Fruit fly (Drosophila melanogaster) whole organism, embryonic: ENCODE results near the gene CG32625.
A peak's percentile ranks its signal among the peaks of the same experiment; 100 is the strongest.

Source experiments
- Atf-2 ChIP-seq: fragments of 200-800 bp; sonication (Bioruptor generic); optimal IDR thresholded peaks from 2 replicates; lab custom pipeline; 2016; ENCODE audit warnings: missing biosample characterization, missing genetic modification characterization
- Bdp1 ChIP-seq: fragments of 200-800 bp; sonication (Bioruptor generic); optimal IDR thresholded peaks from 3 replicates; lab custom pipeline; 2016; ENCODE audit warnings: missing biosample characterization, missing genetic modification characterization
- CG10267 ChIP-seq: fragments of 200-800 bp; sonication (Bioruptor generic); optimal IDR thresholded peaks from 2 replicates; lab custom pipeline; 2018; ENCODE audit warnings: missing biosample characterization, mild to moderate bottlenecking, missing genetic modification characterization, moderate library complexity
- CG10366 ChIP-seq: fragments of 200-800 bp; sonication (Bioruptor generic); IDR thresholded peaks from 2 replicates; pipeline ENCODE4 v1.3.6; 2022; ENCODE audit warnings: missing biosample characterization, missing genetic modification characterization
- CG11723 ChIP-seq: fragments of 200-800 bp; sonication (Bioruptor generic); optimal IDR thresholded peaks from 2 replicates; lab custom pipeline; 2017; ENCODE audit warnings: missing biosample characterization, mild to moderate bottlenecking, missing genetic modification characterization
- CG12391 ChIP-seq: fragments of 200-800 bp; sonication (Bioruptor generic); optimal IDR thresholded peaks from 3 replicates; lab custom pipeline; 2018; ENCODE audit warnings: missing biosample characterization, mild to moderate bottlenecking, missing genetic modification characterization, moderate library complexity
- CG14860 ChIP-seq: fragments of 200-800 bp; sonication (Bioruptor generic); IDR thresholded peaks from 3 replicates; pipeline ENCODE4 v1.3.6; 2022; ENCODE audit warnings: missing biosample characterization, missing genetic modification characterization; ENCODE audit not compliant: partially characterized antibody
- CG15011 ChIP-seq: fragments of 200-800 bp; sonication (Bioruptor generic); optimal IDR thresholded peaks from 3 replicates; lab custom pipeline; 2018; ENCODE audit warnings: missing biosample characterization, mild to moderate bottlenecking, missing genetic modification characterization
- CG15601 ChIP-seq: fragments of 200-800 bp; sonication (Bioruptor generic); optimal IDR thresholded peaks from 3 replicates; lab custom pipeline; 2019; ENCODE audit warnings: missing biosample characterization, mild to moderate bottlenecking, missing genetic modification characterization, moderate library complexity
- CG30431 ChIP-seq: fragments of 200-800 bp; sonication (Bioruptor generic); optimal IDR thresholded peaks from 2 replicates; lab custom pipeline; 2017; ENCODE audit warnings: missing biosample characterization, missing genetic modification characterization
- CG7372 ChIP-seq: fragments of 200-800 bp; sonication (Bioruptor generic); IDR thresholded peaks from 2 replicates; pipeline ENCODE4 v1.3.6; 2022; ENCODE audit warnings: missing biosample characterization, missing genetic modification characterization
- Dll ChIP-seq: fragments of 200-800 bp; sonication (Bioruptor generic); IDR thresholded peaks from 4 replicates; pipeline ENCODE4 v1.3.6; 2022; ENCODE audit warnings: missing biosample characterization, missing genetic modification characterization; ENCODE audit not compliant: partially characterized antibody
- Dp ChIP-seq: fragments of 200-800 bp; sonication (Bioruptor generic); optimal IDR thresholded peaks from 2 replicates; lab custom pipeline; 2018; ENCODE audit warnings: missing biosample characterization, mild to moderate bottlenecking, missing genetic modification characterization, moderate library complexity
- HLH4C ChIP-seq: fragments of 200-800 bp; sonication (Bioruptor generic); IDR thresholded peaks from 3 replicates; pipeline ENCODE4 v1.3.6; 2022; ENCODE audit warnings: missing biosample characterization, missing genetic modification characterization; ENCODE audit not compliant: partially characterized antibody
- Hmr ChIP-seq: fragments of 200-800 bp; sonication (Bioruptor generic); optimal IDR thresholded peaks from 3 replicates; lab custom pipeline; 2017; ENCODE audit warnings: mild to moderate bottlenecking, missing biosample characterization, missing genetic modification reagents, missing genetic modification characterization
- Hr51 ChIP-seq, 2 experiments: fragments of 200-800 bp; sonication (Bioruptor generic); optimal IDR thresholded peaks; 2 replicates in 1 of 2; 3 replicates in 1 of 2; lab custom pipeline; 2016 to 2018; ENCODE audit warnings: missing biosample characterization in 2 of 2, missing genetic modification characterization in 2 of 2, mild to moderate bottlenecking in 1 of 2, moderate library complexity in 1 of 2
- Kr ChIP-seq: fragments of 200-800 bp; sonication (Bioruptor generic); optimal IDR thresholded peaks from 2 replicates; lab custom pipeline; 2017; ENCODE audit warnings: missing biosample characterization, mild to moderate bottlenecking, missing genetic modification characterization
- NK7.1 ChIP-seq: fragments of 200-800 bp; sonication (Bioruptor generic); optimal IDR thresholded peaks from 3 replicates; lab custom pipeline; 2016; ENCODE audit warnings: missing biosample characterization, missing genetic modification characterization
- Nf-YB ChIP-seq: fragments of 200-800 bp; sonication (Bioruptor generic); optimal IDR thresholded peaks from 3 replicates; lab custom pipeline; 2019; ENCODE audit warnings: missing biosample characterization, mild to moderate bottlenecking, missing genetic modification characterization, moderate library complexity
- Nf-YC ChIP-seq: fragments of 200-800 bp; optimal IDR thresholded peaks from 3 replicates; lab custom pipeline; 2019; ENCODE audit warnings: missing biosample characterization, mild to moderate bottlenecking, missing genetic modification characterization, moderate library complexity
- Opbp ChIP-seq: fragments of 200-800 bp; sonication (Bioruptor generic); IDR thresholded peaks from 3 replicates; pipeline ENCODE4 v1.3.6; 2022; ENCODE audit warnings: missing biosample characterization, missing genetic modification characterization; ENCODE audit not compliant: partially characterized antibody
- Sin3A ChIP-seq: fragments of >200 bp; optimal IDR thresholded peaks from 2 replicates; lab custom pipeline; 2018
- Six4 ChIP-seq: fragments of 200-800 bp; sonication (Bioruptor generic); optimal IDR thresholded peaks from 2 replicates; lab custom pipeline; 2016; ENCODE audit warnings: missing biosample characterization, missing genetic modification characterization
- TFAM ChIP-seq: fragments of 200-800 bp; sonication (Bioruptor generic); optimal IDR thresholded peaks from 2 replicates; lab custom pipeline; 2017; ENCODE audit warnings: missing biosample characterization, missing genetic modification characterization, inconsistent platforms
- ash1 ChIP-seq: fragments of 200-800 bp; sonication (Bioruptor generic); optimal IDR thresholded peaks from 2 replicates; lab custom pipeline; 2018; ENCODE audit warnings: missing biosample characterization, mild to moderate bottlenecking, missing genetic modification characterization
- az2 ChIP-seq: fragments of 200-800 bp; sonication (Bioruptor generic); optimal IDR thresholded peaks from 3 replicates; lab custom pipeline; 2016; ENCODE audit warnings: missing biosample characterization, missing genetic modification characterization
- br ChIP-seq: fragments of >200 bp; optimal IDR thresholded peaks from 2 replicates; lab custom pipeline; 2017
- dmrt99B ChIP-seq: fragments of 200-800 bp; sonication (Bioruptor generic); optimal IDR thresholded peaks from 2 replicates; lab custom pipeline; 2018; ENCODE audit warnings: missing biosample characterization, mild to moderate bottlenecking, missing genetic modification characterization, moderate library complexity
- fd64A ChIP-seq: fragments of 200-800 bp; sonication (Bioruptor generic); optimal IDR thresholded peaks from 3 replicates; lab custom pipeline; 2018; ENCODE audit warnings: missing biosample characterization, mild to moderate bottlenecking, missing genetic modification characterization
- ftz-f1 ChIP-seq: fragments of 200-800 bp; sonication (Bioruptor generic); optimal IDR thresholded peaks from 2 replicates; lab custom pipeline; 2016; ENCODE audit warnings: missing biosample characterization, missing genetic modification characterization
- gsb ChIP-seq: fragments of 200-800 bp; sonication (Bioruptor generic); IDR thresholded peaks from 2 replicates; pipeline ENCODE4 v1.3.6; 2022; ENCODE audit warnings: missing biosample characterization, missing genetic modification characterization
- hbn ChIP-seq: fragments of 200-800 bp; sonication (Bioruptor generic); IDR thresholded peaks from 2 replicates; pipeline ENCODE4 v1.3.6; 2022; ENCODE audit warnings: missing biosample characterization, missing genetic modification characterization; ENCODE audit not compliant: partially characterized antibody
- knrl ChIP-seq: fragments of 200-800 bp; sonication (Bioruptor generic); IDR thresholded peaks from 3 replicates; pipeline ENCODE4 v1.3.6; 2022; ENCODE audit warnings: missing biosample characterization, missing genetic modification characterization; ENCODE audit not compliant: partially characterized antibody
- lmd ChIP-seq: fragments of 200-800 bp; sonication (Bioruptor generic); IDR thresholded peaks from 2 replicates; pipeline ENCODE4 v1.3.6; 2022; ENCODE audit warnings: missing biosample characterization, missing genetic modification characterization
- lola ChIP-seq, 3 experiments: fragments of >200 bp in 2 of 3; fragments of 200-800 bp in 1 of 3; sonication (Bioruptor generic) in 1 of 3; optimal IDR thresholded peaks; 2 replicates each; lab custom pipeline; 2017 to 2019; ENCODE audit warnings: missing biosample characterization in 3 of 3, missing genetic modification characterization in 3 of 3, mild to moderate bottlenecking in 1 of 3, moderate library complexity in 1 of 3
- nau ChIP-seq: fragments of 200-800 bp; sonication (Bioruptor generic); optimal IDR thresholded peaks from 3 replicates; lab custom pipeline; 2017; ENCODE audit warnings: missing biosample characterization, mild to moderate bottlenecking, missing genetic modification characterization, missing genetic modification reagents
- nerfin-2 ChIP-seq: fragments of 200-800 bp; sonication (Bioruptor generic); IDR thresholded peaks from 2 replicates; pipeline ENCODE4 v1.3.6; 2022; ENCODE audit warnings: missing biosample characterization, missing genetic modification characterization; ENCODE audit not compliant: partially characterized antibody
- nmo ChIP-seq: fragments of 200-800 bp; sonication (Bioruptor generic); optimal IDR thresholded peaks from 2 replicates; lab custom pipeline; 2018; ENCODE audit warnings: missing biosample characterization, mild to moderate bottlenecking, missing genetic modification characterization, moderate library complexity
- nom ChIP-seq: fragments of 200-800 bp; sonication (Bioruptor generic); optimal IDR thresholded peaks from 2 replicates; lab custom pipeline; 2017; ENCODE audit warnings: missing biosample characterization, missing genetic modification characterization, mild to moderate bottlenecking, moderate library complexity, missing genetic modification reagents
- pum ChIP-seq: fragments of 200-800 bp; sonication (Bioruptor generic); optimal IDR thresholded peaks from 2 replicates; lab custom pipeline; 2016; ENCODE audit warnings: missing biosample characterization, missing genetic modification characterization
- pzg ChIP-seq: fragments of 200-800 bp; sonication (Bioruptor generic); optimal IDR thresholded peaks from 3 replicates; lab custom pipeline; 2018; ENCODE audit warnings: missing biosample characterization, mild to moderate bottlenecking, missing genetic modification characterization, moderate library complexity
- rib ChIP-seq: fragments of 200-800 bp; sonication (Bioruptor generic); IDR thresholded peaks from 2 replicates; pipeline ENCODE4 v1.3.6; 2022; ENCODE audit warnings: missing biosample characterization, missing genetic modification characterization
- row ChIP-seq: fragments of 200-800 bp; sonication (Bioruptor generic); IDR thresholded peaks from 3 replicates; pipeline ENCODE4 v1.3.6; 2022; ENCODE audit warnings: missing biosample characterization, missing genetic modification characterization
- sim ChIP-seq: fragments of 200-800 bp; sonication (Bioruptor generic); IDR thresholded peaks from 2 replicates; pipeline ENCODE4 v1.3.6; 2022; ENCODE audit warnings: missing biosample characterization, missing genetic modification characterization
- sna ChIP-seq: fragments of 200-800 bp; sonication (Bioruptor generic); IDR thresholded peaks from 2 replicates; pipeline ENCODE4 v1.3.6; 2022; ENCODE audit warnings: missing biosample characterization, missing genetic modification characterization; ENCODE audit not compliant: partially characterized antibody
- tap ChIP-seq: fragments of 200-800 bp; optimal IDR thresholded peaks from 3 replicates; lab custom pipeline; 2019; ENCODE audit warnings: missing biosample characterization, mild to moderate bottlenecking, missing genetic modification characterization, moderate library complexity
- tin ChIP-seq: fragments of 200-800 bp; sonication (Bioruptor generic); optimal IDR thresholded peaks from 3 replicates; lab custom pipeline; 2016; ENCODE audit warnings: missing biosample characterization, missing genetic modification characterization
- unpg ChIP-seq: fragments of 200-800 bp; sonication (Bioruptor generic); optimal IDR thresholded peaks from 3 replicates; lab custom pipeline; 2018; ENCODE audit warnings: missing biosample characterization, mild to moderate bottlenecking, missing genetic modification characterization, moderate library complexity
- zen ChIP-seq: fragments of 200-800 bp; sonication (Bioruptor generic); optimal IDR thresholded peaks from 3 replicates; lab custom pipeline; 2018; ENCODE audit warnings: missing biosample characterization, mild to moderate bottlenecking, missing genetic modification characterization, moderate library complexity
- zf30C ChIP-seq: fragments of 200-800 bp; sonication (Bioruptor generic); optimal IDR thresholded peaks from 3 replicates; lab custom pipeline; 2018; ENCODE audit warnings: missing biosample characterization, mild to moderate bottlenecking, missing genetic modification characterization

CG32625 gene

DNA sequence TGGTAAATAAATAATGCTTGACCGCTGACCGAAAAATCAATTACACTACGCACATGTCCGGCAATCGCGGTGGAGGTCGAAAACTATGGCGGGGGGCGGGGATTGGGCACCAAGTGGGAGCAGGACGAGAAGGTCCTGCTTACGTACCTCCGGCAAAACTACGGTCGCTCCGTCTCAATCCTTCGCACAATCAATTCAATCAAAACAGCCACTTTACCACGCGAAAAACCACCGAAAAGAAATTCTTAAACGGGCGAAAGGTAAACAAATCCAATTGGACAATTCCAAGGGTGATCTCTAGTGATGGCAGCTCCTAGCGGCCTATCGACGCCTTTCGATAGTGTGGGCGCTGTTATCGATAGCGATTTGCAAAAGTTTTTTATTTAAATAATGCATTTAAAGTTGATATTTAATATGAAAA, 38.6 kb downstream of the CG32625 start, which contains the start of gene Nadsyn (continued):
- peak; percentile 84 for TF ChIP-seq knrl
- TF ChIP-seq gsb (GFP tag; lab: Robert Waterston, UW), result no peak
- peak; percentile 7 for TF ChIP-seq Sin3A (lab: Kevin White, UChicago)
- TF ChIP-seq nerfin-2 (GFP tag; lab: Robert Waterston, UW), result peak; percentile 50; the same call in 1 of the 2 replicates
- peak; percentile 44 for TF ChIP-seq Nf-YB (GFP tag; lab: Kevin White, UChicago)
- TF ChIP-seq ash1, result no peak
- TF ChIP-seq NK7.1 (GFP tag; lab: Kevin White, UChicago), result no peak
- no peak for TF ChIP-seq tin (GFP tag; lab: Kevin White, UChicago)
- peak; percentile 13 for TF ChIP-seq CG10267
- no peak for TF ChIP-seq Hmr (GFP tag; lab: Kevin White, UChicago)
- TF ChIP-seq nom (GFP tag; lab: Kevin White, UChicago), result no peak
- TF ChIP-seq Six4, result no peak
- no peak for TF ChIP-seq CG15011 (GFP tag; lab: Kevin White, UChicago)
- TF ChIP-seq sna (GFP tag; lab: Robert Waterston, UW), result peak; percentile 68; the same call in 1 of the 2 replicates
- TF ChIP-seq lmd (GFP tag; lab: Robert Waterston, UW), result no peak
- no peak for TF ChIP-seq fd64A (GFP tag; lab: Kevin White, UChicago)
- peak; percentile 84 for TF ChIP-seq Opbp (GFP tag; lab: Robert Waterston, UW)
- peak; percentile 23 for TF ChIP-seq CG12391 (tag; lab: Kevin White, UChicago)
- no peak for TF ChIP-seq pum (GFP tag; lab: Kevin White, UChicago)
- TF ChIP-seq lola (GFP tag; optimal IDR thresholded peaks at IDR 0.05; lab: Kevin White, UChicago), result no peak
- peak; percentile 78 for TF ChIP-seq hbn (GFP tag; lab: Robert Waterston, UW)
- no peak for TF ChIP-seq CG30431 (GFP tag; lab: Kevin White, UChicago)
- peak; percentile 65 for TF ChIP-seq row (GFP tag; lab: Robert Waterston, UW)
- no peak for TF ChIP-seq CG11723 (GFP tag; lab: Kevin White, UChicago)
- TF ChIP-seq CG7372 (GFP tag; lab: Robert Waterston, UW), result no peak
- TF ChIP-seq Hr51 (GFP tag; optimal IDR thresholded peaks at IDR 0.05; lab: Kevin White, UChicago), result no peak
- TF ChIP-seq az2 (GFP tag; lab: Kevin White, UChicago), result no peak
- peak; percentile 69 for TF ChIP-seq CG14860 (GFP tag; lab: Robert Waterston, UW)
- peak; percentile 82 for TF ChIP-seq Dll (GFP tag; lab: Robert Waterston, UW)
- TF ChIP-seq sim (GFP tag; lab: Robert Waterston, UW), result no peak
- no peak for TF ChIP-seq TFAM (GFP tag; lab: Kevin White, UChicago)
- TF ChIP-seq CG15601 (tag; lab: Kevin White, UChicago), result no peak
- no peak for TF ChIP-seq zen (tag; lab: Kevin White, UChicago)
- no peak for TF ChIP-seq Kr (GFP tag; lab: Kevin White, UChicago)
- TF ChIP-seq Dp (GFP tag; lab: Kevin White, UChicago), result peak; percentile 55
- no peak for TF ChIP-seq Bdp1 (GFP tag; lab: Kevin White, UChicago)
- peak; percentile 81 for TF ChIP-seq HLH4C (GFP tag; lab: Robert Waterston, UW)
- TF ChIP-seq pzg (GFP tag; lab: Kevin White, UChicago), result peak; percentile 49
- no peak for TF ChIP-seq dmrt99B (tag; lab: Kevin White, UChicago)
- TF ChIP-seq CG10366 (GFP tag; lab: Robert Waterston, UW), result no peak
- no peak for TF ChIP-seq zf30C
- TF ChIP-seq unpg, result no peak
- TF ChIP-seq nau (GFP tag; lab: Kevin White, UChicago), result no peak
- peak; percentile 80 for TF ChIP-seq Nf-YC (tag; lab: Kevin White, UChicago)
- no peak for TF ChIP-seq br
- no peak for TF ChIP-seq tap
- TF ChIP-seq ftz-f1 (GFP tag; lab: Kevin White, UChicago), result peak; percentile 74
- no peak for TF ChIP-seq rib (GFP tag; lab: Robert Waterston, UW)
- peak; percentile 18 for TF ChIP-seq nmo (GFP tag; lab: Kevin White, UChicago)
- no peak for TF ChIP-seq Atf-2 (GFP tag; lab: Kevin White, UChicago)
